Worm (Caenorhabditis elegans): ENCODE measurements around the gene ZC395.5.

ZC395.5 gene

DNA sequence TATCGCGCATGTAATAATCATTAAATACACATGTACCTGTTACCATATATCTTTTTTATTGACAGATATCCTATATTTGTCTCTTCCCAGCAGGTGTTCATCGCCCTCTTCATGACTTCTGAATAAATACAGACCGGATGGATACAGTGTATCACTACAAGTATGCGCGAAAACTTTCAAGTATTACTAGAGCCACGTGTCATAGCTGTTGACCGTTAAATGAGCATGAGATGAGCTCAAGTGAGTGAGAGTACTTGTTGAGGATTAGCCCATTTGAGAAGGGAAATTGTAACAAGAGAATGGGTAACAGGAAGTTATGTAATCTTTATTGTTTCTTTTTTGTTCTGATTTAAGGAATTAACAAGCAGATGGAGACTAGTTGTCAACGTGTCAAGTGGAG lies 22.6 kb upstream of the ZC395.5 start:
- TF ChIP-seq zip-5 (tag; optimal IDR thresholded peaks at IDR 0.05) (no peak), ceh-19 (GFP tag; optimal IDR thresholded peaks at IDR 0.05) (no peak), Y22D7AL.16 (tag; optimal IDR thresholded peaks at IDR 0.05) (no peak), elt-4 (tag; optimal IDR thresholded peaks at IDR 0.05) (no peak), eyg-1 (tag; optimal IDR thresholded peaks at IDR 0.05) (no peak), npax-4 (tag; optimal IDR thresholded peaks at IDR 0.05) (no peak), ttx-3 (tag; optimal IDR thresholded peaks at IDR 0.05) (no peak), tbx-2 (tag; optimal IDR thresholded peaks at IDR 0.05) (no peak), ets-4 (tag; optimal IDR thresholded peaks at IDR 0.05) (no peak), lim-6 (tag; optimal IDR thresholded peaks at IDR 0.05) (no peak), ceh-18 (tag; optimal IDR thresholded peaks at IDR 0.05) (no peak), nhr-11 (tag; optimal IDR thresholded peaks at IDR 0.05) (no peak)

DNA sequence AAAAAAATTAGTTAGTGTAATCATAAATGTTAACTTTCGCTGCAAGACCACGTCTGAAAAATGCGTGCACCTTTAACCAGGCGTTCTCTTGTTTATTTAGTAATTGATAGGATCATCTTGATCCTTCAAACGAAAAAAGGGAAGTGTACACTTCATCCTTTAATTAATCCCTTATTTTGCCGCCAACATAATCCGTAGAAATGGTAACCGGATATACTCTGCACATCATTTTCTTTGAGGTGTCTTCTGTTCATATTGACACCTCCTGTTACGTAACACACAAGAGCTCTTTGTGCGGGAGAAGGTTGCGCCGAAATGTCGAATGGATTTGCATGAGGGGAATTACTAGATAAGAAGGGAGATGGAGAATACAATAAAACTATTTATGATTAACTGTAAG lies 18.9 kb upstream of the ZC395.5 start:
- TF ChIP-seq ceh-9 (tag; optimal IDR thresholded peaks at IDR 0.05) (no peak), pha-2 (tag; optimal IDR thresholded peaks at IDR 0.05) (no peak), ceh-24 (tag; optimal IDR thresholded peaks at IDR 0.05) (no peak), ztf-16 (tag; optimal IDR thresholded peaks at IDR 0.05) (no peak), unc-42 (tag; optimal IDR thresholded peaks at IDR 0.05) (no peak), ceh-31 (tag; optimal IDR thresholded peaks at IDR 0.05) (no peak), F13H6.1 (tag; optimal IDR thresholded peaks at IDR 0.05) (no peak), hlh-8 (tag; optimal IDR thresholded peaks at IDR 0.05) (no peak), madf-2 (tag; optimal IDR thresholded peaks at IDR 0.05) (no peak), ceh-48 (tag; optimal IDR thresholded peaks at IDR 0.05) (no peak), lim-6 (tag; optimal IDR thresholded peaks at IDR 0.05) (no peak), npax-4 (tag; optimal IDR thresholded peaks at IDR 0.05) (no peak), hlh-6 (tag; optimal IDR thresholded peaks at IDR 0.05) (no peak), unc-3 (GFP tag; conservative IDR thresholded peaks at IDR 0.05) (no peak), unc-3 (tag; optimal IDR thresholded peaks at IDR 0.05) (no peak), dmd-4 (tag; optimal IDR thresholded peaks at IDR 0.05; ENCODE audit: borderline replicate concordance) (no peak), elt-2 (tag; optimal IDR thresholded peaks at IDR 0.05) (no peak), zip-5 (tag; optimal IDR thresholded peaks at IDR 0.05) (no peak)

DNA sequence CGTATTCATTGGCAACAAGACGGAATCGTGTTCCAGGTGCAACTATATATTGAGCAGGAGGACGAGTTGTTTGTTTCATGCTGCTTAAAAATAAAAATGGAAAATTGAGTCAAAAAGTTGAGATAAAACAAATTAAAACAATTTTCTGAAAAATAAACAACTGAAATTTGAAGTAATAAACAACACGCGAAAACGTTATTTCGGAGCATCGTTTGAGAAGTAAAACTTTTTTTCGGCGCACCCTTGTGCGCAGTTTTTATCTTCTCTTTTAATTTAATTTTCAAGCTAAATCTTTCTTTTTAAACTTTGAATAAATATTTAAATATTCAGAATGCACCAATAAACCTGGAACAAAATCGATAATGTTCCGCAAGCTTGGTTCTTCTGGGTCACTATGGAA lies 13.5 kb upstream of the ZC395.5 start, which contains the start of the genes sumv-1 and gop-1:
Gene sumv-1 (minus strand): TSS at position 80 of the 400 bp plus-strand sequence.
Gene gop-1 (plus strand): TSS at position 331 of the 400 bp plus-strand sequence.
- no peak for TF ChIP-seq ceh-48 (tag; optimal IDR thresholded peaks at IDR 0.05)
- no peak for TF ChIP-seq lim-6 (tag; optimal IDR thresholded peaks at IDR 0.05)
- TF ChIP-seq unc-42 (tag; optimal IDR thresholded peaks at IDR 0.05) = peak; percentile 19

DNA sequence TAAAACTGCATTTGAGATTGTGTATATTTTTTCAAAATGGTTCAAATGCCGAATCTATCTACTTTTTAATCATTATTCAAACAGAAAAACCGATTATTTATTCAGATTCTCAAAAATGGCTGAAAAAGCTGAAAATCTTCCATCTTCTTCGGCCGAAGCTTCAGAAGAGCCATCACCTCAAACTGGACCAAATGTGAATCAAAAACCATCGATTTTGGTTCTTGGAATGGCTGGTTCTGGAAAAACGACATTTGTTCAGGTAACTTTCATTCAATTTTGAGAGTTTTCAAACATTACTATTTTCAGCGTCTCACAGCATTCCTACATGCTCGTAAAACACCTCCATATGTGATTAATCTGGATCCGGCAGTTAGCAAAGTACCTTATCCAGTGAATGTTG lies 8.7 kb upstream of the ZC395.5 start, which contains the start of gene gop-2:
Gene gop-2 (plus strand): TSS at position 106 of the 400 bp plus-strand sequence.
- TF ChIP-seq elt-2 (tag; optimal IDR thresholded peaks at IDR 0.05) (no peak), pha-4 (tag; optimal IDR thresholded peaks at IDR 0.05) (no peak), nhr-232 (tag; optimal IDR thresholded peaks at IDR 0.05) (no peak), ama-1 (optimal IDR thresholded peaks at IDR 0.05) (no peak), ceh-30 (tag; optimal IDR thresholded peaks at IDR 0.05) (no peak)

DNA sequence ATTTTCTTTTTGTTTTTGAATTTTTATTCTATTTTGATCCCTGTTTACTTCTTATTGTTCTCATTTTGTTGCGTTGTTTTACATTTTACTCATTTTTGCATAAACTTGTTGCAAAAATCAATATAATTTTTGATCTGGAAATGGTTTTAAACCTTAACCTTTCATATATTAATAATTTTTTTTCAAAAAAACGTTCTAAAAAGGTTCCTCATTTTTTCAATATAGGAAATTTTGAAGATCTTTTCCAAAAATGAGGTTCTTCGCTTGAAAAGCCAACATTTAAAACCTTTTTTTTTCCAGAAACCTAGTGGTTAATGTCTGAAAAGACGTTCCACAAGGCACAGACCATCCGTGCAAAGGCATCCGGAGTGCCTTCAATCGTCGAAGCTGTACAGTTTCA lies 7.3 kb upstream of the ZC395.5 start, which contains the start of gene gop-3:
Gene gop-3 (plus strand): TSS at position 301 of the 400 bp plus-strand sequence.
- TF ChIP-seq tbx-7 (tag; optimal IDR thresholded peaks at IDR 0.05) = no peak

DNA sequence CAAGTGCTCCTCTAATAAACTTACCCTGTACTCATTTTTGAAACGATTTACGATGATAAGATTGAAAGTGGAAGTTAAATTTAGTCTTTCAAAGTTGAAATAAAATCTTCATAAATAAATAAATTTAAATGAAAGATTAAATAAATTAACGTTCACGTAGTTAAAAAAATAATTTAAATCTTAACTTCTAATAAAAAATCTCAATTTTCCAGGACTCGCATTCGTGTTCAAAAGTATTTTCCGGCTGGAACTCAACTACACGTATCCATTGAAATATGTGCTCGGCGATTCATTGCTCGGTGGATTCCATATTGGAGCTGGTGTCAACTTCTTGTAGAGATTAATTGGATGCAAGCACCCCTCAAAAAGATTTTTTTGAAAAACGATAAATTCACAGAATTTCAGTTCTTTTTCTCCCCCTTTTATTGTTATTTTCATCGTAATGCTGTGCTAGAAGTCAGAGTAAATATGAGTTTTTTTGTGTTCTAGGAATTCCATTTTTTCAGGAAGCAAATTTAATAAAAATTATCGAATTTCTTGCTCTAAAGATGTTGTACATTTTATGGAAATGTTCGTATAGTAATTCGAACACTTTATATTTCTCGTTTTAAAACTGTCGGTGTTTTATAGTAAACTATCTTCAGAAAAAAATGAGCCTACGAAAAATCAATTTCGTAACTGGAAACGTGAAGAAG lies 4.2 kb upstream of the ZC395.5 start, which contains the start of the genes C34E10.9 and hap-1:
Gene C34E10.9 (minus strand): TSS at position 101 of the 695 bp plus-strand sequence.
Gene hap-1 (plus strand): TSS at position 645 of the 695 bp plus-strand sequence.
- TF ChIP-seq ceh-24 (tag; optimal IDR thresholded peaks at IDR 0.05) (no peak), zip-5 (tag; optimal IDR thresholded peaks at IDR 0.05) (no peak)
